Fruit fly (Drosophila melanogaster): ENCODE data around the gene CG13599.
A peak's percentile ranks its signal among the peaks of the same experiment; 100 is the strongest.

The CG13599 gene

dm6 chr3R:23942965-23943413 is 11.6 kb downstream of the CG13599 start, which contains the start of gene Gdh (continued):
- TF ChIP-seq cato (GFP tag; optimal IDR thresholded peaks at IDR 0.05; ENCODE audit: borderline replicate concordance), result no peak
- TF ChIP-seq kni (GFP tag; optimal IDR thresholded peaks at IDR 0.05), result no peak
- peak; percentile 45; the same call in 1 of the 2 replicates for TF ChIP-seq CG32767 (GFP tag; IDR thresholded peaks at IDR 0.05)
- peak; percentile 22 for TF ChIP-seq CG17359 (tag; optimal IDR thresholded peaks at IDR 0.05)
- TF ChIP-seq onecut (GFP tag; IDR thresholded peaks at IDR 0.05), result peak; percentile 43
- peak; percentile 49; the same call in 1 of the 2 replicates for TF ChIP-seq CG11696 (GFP tag; IDR thresholded peaks at IDR 0.05)
- TF ChIP-seq Oaz (GFP tag; IDR thresholded peaks at IDR 0.05), result no peak
- 0 out of 2 replicates have a peak, but pooled peaks have one; percentile 49 for TF ChIP-seq rib (GFP tag; IDR thresholded peaks at IDR 0.05)
- 0 out of 2 replicates have a peak, but pooled peaks have one; percentile 14 for TF ChIP-seq CG6272 (GFP tag; IDR thresholded peaks at IDR 0.05)
- TF ChIP-seq vvl (GFP tag; IDR thresholded peaks at IDR 0.05), result peak; percentile 65
- peak; percentile 54 for TF ChIP-seq CG3281 (GFP tag; optimal IDR thresholded peaks at IDR 0.05)
- peak; percentile 18 for TF ChIP-seq Meics (GFP tag; optimal IDR thresholded peaks at IDR 0.05)
- no peak for TF ChIP-seq CG17361 (GFP tag; IDR thresholded peaks at IDR 0.05)
- TF ChIP-seq CG30020 (tag; optimal IDR thresholded peaks at IDR 0.05), result no peak
- TF ChIP-seq CG7839 (tag; optimal IDR thresholded peaks at IDR 0.05), result peak; percentile 21
- peak; percentile 69; the same call in 1 of the 2 replicates for TF ChIP-seq Adf1 (GFP tag; IDR thresholded peaks at IDR 0.05)
- TF ChIP-seq CG7786 (GFP tag; optimal IDR thresholded peaks at IDR 0.05), result no peak
- TF ChIP-seq BEAF-32 (GFP tag; optimal IDR thresholded peaks at IDR 0.05), result peak; percentile 10
- TF ChIP-seq lilli (GFP tag; optimal IDR thresholded peaks at IDR 0.05), result peak; percentile 62
- peak; percentile 70; the same call in 1 of the 2 replicates for TF ChIP-seq chm (GFP tag; IDR thresholded peaks at IDR 0.05)
- TF ChIP-seq CG13894 (tag; optimal IDR thresholded peaks at IDR 0.05), result peak; percentile 43
- peak; percentile 9 for TF ChIP-seq CG2120 (GFP tag; optimal IDR thresholded peaks at IDR 0.05)
- peak; percentile 65 for TF ChIP-seq scrt (GFP tag; optimal IDR thresholded peaks at IDR 0.05)
- TF ChIP-seq pita (GFP tag; optimal IDR thresholded peaks at IDR 0.05), result no peak
- TF ChIP-seq Side (GFP tag; optimal IDR thresholded peaks at IDR 0.05), result no peak
- TF ChIP-seq Lhr (GFP tag; optimal IDR thresholded peaks at IDR 0.05), result no peak
- TF ChIP-seq CG18599 (GFP tag; optimal IDR thresholded peaks at IDR 0.05), result peak; percentile 55
- TF ChIP-seq Rfx (GFP tag; IDR thresholded peaks at IDR 0.05), result peak; percentile 64
- peak; percentile 64 for TF ChIP-seq mirr (GFP tag; optimal IDR thresholded peaks at IDR 0.05)
- TF ChIP-seq dpn (GFP tag; optimal IDR thresholded peaks at IDR 0.05), result peak in 1 of 2 experiments; percentile 13
- peak; percentile 26; the same call in 1 of the 2 replicates for TF ChIP-seq CG11085 (GFP tag; IDR thresholded peaks at IDR 0.05)
- peak; percentile 32 for TF ChIP-seq NC2α (GFP tag; optimal IDR thresholded peaks at IDR 0.05)
- peak; percentile 15 for TF ChIP-seq Max (GFP tag; optimal IDR thresholded peaks at IDR 0.05)
- peak; percentile 77 for TF ChIP-seq CG10543 (GFP tag; optimal IDR thresholded peaks at IDR 0.05)
- TF ChIP-seq danr (GFP tag; IDR thresholded peaks at IDR 0.05), result no peak
- peak; percentile 53 to 69 for TF ChIP-seq Trl (optimal IDR thresholded peaks at IDR 0.05)
- peak; percentile 24 for TF ChIP-seq Trl (GFP tag; optimal IDR thresholded peaks at IDR 0.05)
- TF ChIP-seq cwo (GFP tag; optimal IDR thresholded peaks at IDR 0.05), result peak; percentile 94
- TF ChIP-seq jing (GFP tag; optimal IDR thresholded peaks at IDR 0.05), result no peak
- TF ChIP-seq MESR4 (GFP tag; optimal IDR thresholded peaks at IDR 0.05), result peak; percentile 18
- TF ChIP-seq pho (GFP tag; optimal IDR thresholded peaks at IDR 0.05), result no peak
- 0 out of 2 replicates have a peak, but pooled peaks have one; percentile 22 for TF ChIP-seq GATAe (GFP tag; conservative IDR thresholded peaks at IDR 0.05)
- TF ChIP-seq CG32532 (GFP tag; IDR thresholded peaks at IDR 0.05), result peak; percentile 55
- no peak for TF ChIP-seq CG14050 (GFP tag; IDR thresholded peaks at IDR 0.05)
- TF ChIP-seq CG13624 (GFP tag; optimal IDR thresholded peaks at IDR 0.05), result peak; percentile 46
- no peak for TF ChIP-seq CG6683 (GFP tag; optimal IDR thresholded peaks at IDR 0.05)
- TF ChIP-seq CG7987 (GFP tag; optimal IDR thresholded peaks at IDR 0.05), result peak; percentile 58
- peak; percentile 49 for TF ChIP-seq CG15514 (GFP tag; optimal IDR thresholded peaks at IDR 0.05)
- TF ChIP-seq CG7271 (tag; optimal IDR thresholded peaks at IDR 0.05), result no peak
- peak; percentile 46; the same call in 2 of the 3 replicates for TF ChIP-seq so (GFP tag; IDR thresholded peaks at IDR 0.05)
